Fruit fly (Drosophila melanogaster): Measurements from ENCODE around the gene CG42752.

The CG42752 gene

dm6 chr2L:18745454-18745853, 5.5 kb upstream of the CG42752 start (continued):
- no peak for TF ChIP-seq run (tag; optimal IDR thresholded peaks at IDR 0.05)
- peak; percentile 71 for TF ChIP-seq CG7372 (GFP tag; IDR thresholded peaks at IDR 0.05)
- no peak for TF ChIP-seq Atf-2 (GFP tag; optimal IDR thresholded peaks at IDR 0.05)
- no peak for TF ChIP-seq CG5245 (GFP tag; optimal IDR thresholded peaks at IDR 0.05)
- TF ChIP-seq E2f1 (GFP tag; IDR thresholded peaks at IDR 0.05): no peak
- no peak for TF ChIP-seq CG1024 (GFP tag; IDR thresholded peaks at IDR 0.05)
- 0 out of 2 replicates have a peak, but pooled peaks have one; percentile 5 for TF ChIP-seq slbo (GFP tag; IDR thresholded peaks at IDR 0.05)
- no peak for TF ChIP-seq CoRest (tag; optimal IDR thresholded peaks at IDR 0.05)
- TF ChIP-seq CG30431 (GFP tag; optimal IDR thresholded peaks at IDR 0.05): no peak
- no peak for TF ChIP-seq eve (GFP tag; optimal IDR thresholded peaks at IDR 0.05)
- TF ChIP-seq Adf1 (GFP tag; IDR thresholded peaks at IDR 0.05): no peak
- no peak for TF ChIP-seq zfh2 (GFP tag; optimal IDR thresholded peaks at IDR 0.05)
- TF ChIP-seq NC2β (GFP tag; optimal IDR thresholded peaks at IDR 0.05): no peak
- TF ChIP-seq sisA (GFP tag; IDR thresholded peaks at IDR 0.05): no peak
- 0 out of 2 replicates have a peak, but pooled peaks have one; percentile 10 for TF ChIP-seq crol (GFP tag; IDR thresholded peaks at IDR 0.05)
- no peak for TF ChIP-seq caup (GFP tag; optimal IDR thresholded peaks at IDR 0.05; ENCODE audit: severe bottlenecking)
- no peak for TF ChIP-seq CG14050 (GFP tag; IDR thresholded peaks at IDR 0.05)
- TF ChIP-seq unc-4 (GFP tag; IDR thresholded peaks at IDR 0.05; ENCODE audit: partially characterized antibody): no peak
- no peak for TF ChIP-seq ap (GFP tag; IDR thresholded peaks at IDR 0.05)
- 0 out of 3 replicates have a peak, but pooled peaks have one; percentile 8 for TF ChIP-seq ci (GFP tag; IDR thresholded peaks at IDR 0.05)
- TF ChIP-seq CG2875 (GFP tag; optimal IDR thresholded peaks at IDR 0.05): no peak
- no peak for TF ChIP-seq prd (optimal IDR thresholded peaks at IDR 0.05)
- no peak for TF ChIP-seq prd (GFP tag; IDR thresholded peaks at IDR 0.05)

dm6 chr2L:18743896-18744295, 4.0 kb upstream of the CG42752 start:
- peak; percentile 70 for TF ChIP-seq Drgx (GFP tag; IDR thresholded peaks at IDR 0.05)
- no peak for TF ChIP-seq CG18262 (tag; optimal IDR thresholded peaks at IDR 0.05)

- TF ChIP-seq prd (optimal IDR thresholded peaks at IDR 0.05) (no peak), prd (GFP tag; IDR thresholded peaks at IDR 0.05) (0 out of 3 replicates have a peak, but pooled peaks have one; percentile 15), salm (tag; optimal IDR thresholded peaks at IDR 0.05) (no peak), E2f2 (GFP tag; IDR thresholded peaks at IDR 0.05) (no peak), ttk (GFP tag; IDR thresholded peaks at IDR 0.05) (no peak), vvl (GFP tag; IDR thresholded peaks at IDR 0.05) (no peak), CG2199 (GFP tag; IDR thresholded peaks at IDR 0.05) (no peak)
Observed at dm6 chr2L:18742710-18743109, 2.8 kb upstream of the CG42752 start.

- no peak for TF ChIP-seq cas (GFP tag; IDR thresholded peaks at IDR 0.05)
- no peak for TF ChIP-seq CG17568 (GFP tag; optimal IDR thresholded peaks at IDR 0.05)
- TF ChIP-seq CoRest (tag; optimal IDR thresholded peaks at IDR 0.05): no peak
- TF ChIP-seq NK7.1 (GFP tag; optimal IDR thresholded peaks at IDR 0.05): no peak
- no peak for TF ChIP-seq CG10274 (GFP tag; optimal IDR thresholded peaks at IDR 0.05)
- no peak for TF ChIP-seq chn (GFP tag; optimal IDR thresholded peaks at IDR 0.05)
- TF ChIP-seq phol (tag; optimal IDR thresholded peaks at IDR 0.05): no peak
- no peak for TF ChIP-seq CG8924 (tag; optimal IDR thresholded peaks at IDR 0.05)
- TF ChIP-seq Stat92E (GFP tag; optimal IDR thresholded peaks at IDR 0.05): peak in 1 of 3 experiments; percentile 54
- TF ChIP-seq sd (tag; optimal IDR thresholded peaks at IDR 0.05): no peak
- TF ChIP-seq fu2 (GFP tag; optimal IDR thresholded peaks at IDR 0.05): no peak
- TF ChIP-seq Hmx (GFP tag; optimal IDR thresholded peaks at IDR 0.05): no peak
- no peak for TF ChIP-seq CG17612 (GFP tag; IDR thresholded peaks at IDR 0.05)
- no peak for TF ChIP-seq zf30C (GFP tag; optimal IDR thresholded peaks at IDR 0.05)
- TF ChIP-seq cwo (GFP tag; optimal IDR thresholded peaks at IDR 0.05): no peak
- no peak for TF ChIP-seq Tbp (GFP tag; optimal IDR thresholded peaks at IDR 0.05)
- no peak for TF ChIP-seq Abd-B (GFP tag; optimal IDR thresholded peaks at IDR 0.05)
- no peak for TF ChIP-seq tio (GFP tag; optimal IDR thresholded peaks at IDR 0.05)
- TF ChIP-seq Scr (GFP tag; IDR thresholded peaks at IDR 0.05; ENCODE audit: partially characterized antibody): no peak
- no peak for TF ChIP-seq seq (GFP tag; IDR thresholded peaks at IDR 0.05)
Observed at dm6 chr2L:18737239-18737638, 2.7 kb downstream of the CG42752 start.

Measured in whole organism, embryonic.